Worm (Caenorhabditis elegans) whole organism, L4 larva: ENCODE results near the gene mogs-1.

Source experiments
- D1046.2 ChIP-seq: fragments of 200-800 bp; sonication (Bioruptor generic); IDR thresholded peaks from 2 replicates; pipeline ENCODE4 v1.3.6; 2022; ENCODE audit warnings: missing genetic modification characterization, missing compliant biosample characterization
- F37D6.2 ChIP-seq: sonication (generic microtip); optimal IDR thresholded peaks from 2 replicates; lab custom pipeline; 2016; ENCODE audit warnings: mild to moderate bottlenecking, missing genetic modification characterization, missing compliant biosample characterization
- ZK546.5 ChIP-seq, 2 experiments: sonication (generic microtip); optimal IDR thresholded peaks; 2 replicates each; lab custom pipeline; 2017; ENCODE audit warnings: missing biosample characterization in 2 of 2, missing genetic modification characterization in 2 of 2
- ceh-82 ChIP-seq: sonication (generic microtip); optimal IDR thresholded peaks from 2 replicates; lab custom pipeline; 2017; ENCODE audit warnings: missing biosample characterization, missing genetic modification characterization
- hlh-11 ChIP-seq: fragments of 200-800 bp; sonication (Bioruptor generic); optimal IDR thresholded peaks from 2 replicates; lab custom pipeline; 2018; ENCODE audit warnings: mild to moderate bottlenecking, missing genetic modification characterization, missing compliant biosample characterization
- lin-39 ChIP-seq: fragments of 150-350 bp; optimal IDR thresholded peaks from 2 replicates; lab custom pipeline; 2014; ENCODE audit warnings: missing biosample characterization, missing genetic modification reagents, missing genetic modification characterization
- lsy-2 ChIP-seq, 2 experiments: fragments of 150-350 bp in 1 of 2; sonication (generic microtip) in 1 of 2; optimal IDR thresholded peaks; 2 replicates each; lab custom pipeline; 2014 to 2017; ENCODE audit warnings: missing biosample characterization in 2 of 2, missing genetic modification characterization in 2 of 2
- nhr-11 ChIP-seq: fragments of 150-350 bp; optimal IDR thresholded peaks from 2 replicates; lab custom pipeline; 2014; ENCODE audit warnings: missing biosample characterization, missing genetic modification characterization
- nhr-42 ChIP-seq: fragments of 200-800 bp; sonication (Bioruptor generic); IDR thresholded peaks from 2 replicates; pipeline ENCODE4 v1.3.6; 2022; ENCODE audit warnings: missing genetic modification characterization, missing compliant biosample characterization
- snpc-4 ChIP-seq: fragments of 150-350 bp; optimal IDR thresholded peaks from 2 replicates; lab custom pipeline; 2014; ENCODE audit warnings: missing biosample characterization, missing genetic modification characterization
- tag-97 ChIP-seq: fragments of 200-800 bp; sonication (Bioruptor generic); IDR thresholded peaks from 2 replicates; pipeline ENCODE4 v1.3.6; 2022; ENCODE audit warnings: missing genetic modification characterization, missing compliant biosample characterization
- unc-62 ChIP-seq, 3 experiments: fragments of 150-350 bp in 1 of 3; sonication (generic microtip); optimal IDR thresholded peaks in 2 of 3; peaks in 1 of 3; 1 replicate in 1 of 3; 2 replicates in 2 of 3; lab custom pipeline; 2014 to 2017; ENCODE audit warnings: missing biosample characterization in 3 of 3, missing genetic modification characterization in 3 of 3, missing genetic modification reagents in 3 of 3, missing genotype in 1 of 3
- zag-1 ChIP-seq: fragments of 150-350 bp; optimal IDR thresholded peaks from 2 replicates; lab custom pipeline; 2014; ENCODE audit warnings: missing biosample characterization, missing genetic modification characterization

ce11 chrIV:11030117-11030516 lies 8.4 kb upstream of the mogs-1 start:
- TF ChIP-seq ZK546.5 (tag; optimal IDR thresholded peaks at IDR 0.05; lab: Kevin White, UChicago): no peak
- TF ChIP-seq tag-97: no peak
- TF ChIP-seq lin-39 (tag; lab: Kevin White, UChicago): no peak
- no peak for TF ChIP-seq nhr-11
- TF ChIP-seq nhr-42 (GFP tag; lab: Robert Waterston, UW): no peak
- no peak for TF ChIP-seq D1046.2 (GFP tag; lab: Robert Waterston, UW)
- no peak for TF ChIP-seq hlh-11 (tag; lab: Kevin White, UChicago)
- TF ChIP-seq lsy-2 (tag; optimal IDR thresholded peaks at IDR 0.05; lab: Kevin White, UChicago): no peak
- no peak for TF ChIP-seq snpc-4 (tag; lab: Kevin White, UChicago)
- no peak for TF ChIP-seq zag-1
- TF ChIP-seq unc-62 (GFP tag; optimal IDR thresholded peaks at IDR 0.05 in 1 of 2; lab: Kevin White, UChicago): peak in 1 of 2 experiments; percentile 52
- no peak for TF ChIP-seq unc-62 (tag; optimal IDR thresholded peaks at IDR 0.05; lab: Kevin White, UChicago)
- no peak for TF ChIP-seq F37D6.2
- no peak for TF ChIP-seq ceh-82 (tag; lab: Kevin White, UChicago)
